Fruit fly (Drosophila melanogaster) whole organism, embryonic: ENCODE measurements around the gene opa.

Experiments
- ATbp ChIP-seq: fragments of 200-800 bp; sonication (Bioruptor generic); optimal IDR thresholded peaks from 2 replicates; lab custom pipeline; 2017; ENCODE audit warnings: missing biosample characterization, mild to moderate bottlenecking, missing genetic modification characterization, missing genetic modification reagents
- CG10147 ChIP-seq: fragments of 200-800 bp; sonication (Bioruptor generic); optimal IDR thresholded peaks from 2 replicates; lab custom pipeline; 2019; ENCODE audit warnings: missing biosample characterization, mild to moderate bottlenecking, missing genetic modification characterization, moderate library complexity
- CG10366 ChIP-seq: fragments of 200-800 bp; sonication (Bioruptor generic); IDR thresholded peaks from 2 replicates; pipeline ENCODE4 v1.3.6; 2022; ENCODE audit warnings: missing biosample characterization, missing genetic modification characterization
- CG10431 ChIP-seq: fragments of 200-800 bp; sonication (Bioruptor generic); optimal IDR thresholded peaks from 3 replicates; lab custom pipeline; 2018; ENCODE audit warnings: missing biosample characterization, mild to moderate bottlenecking, missing genetic modification characterization
- CG12744 ChIP-seq: fragments of 200-800 bp; sonication (Bioruptor generic); optimal IDR thresholded peaks from 2 replicates; lab custom pipeline; 2016; ENCODE audit warnings: missing biosample characterization, missing genetic modification characterization
- CG16813 ChIP-seq: fragments of 200-800 bp; sonication (Bioruptor generic); IDR thresholded peaks from 3 replicates; pipeline ENCODE4 v1.3.6; 2022; ENCODE audit warnings: missing biosample characterization, missing genetic modification characterization; ENCODE audit not compliant: partially characterized antibody
- CG16815 ChIP-seq: fragments of 200-800 bp; sonication (Bioruptor generic); optimal IDR thresholded peaks from 3 replicates; lab custom pipeline; 2017; ENCODE audit warnings: missing biosample characterization, mild to moderate bottlenecking, missing genetic modification characterization
- CG18011 ChIP-seq: fragments of 200-800 bp; sonication (Bioruptor generic); optimal IDR thresholded peaks from 2 replicates; lab custom pipeline; 2017; ENCODE audit warnings: missing biosample characterization, missing genetic modification characterization, mild to moderate bottlenecking, moderate library complexity, missing genotype
- CG2875 ChIP-seq: fragments of 200-800 bp; sonication (Bioruptor generic); optimal IDR thresholded peaks from 2 replicates; lab custom pipeline; 2017; ENCODE audit warnings: missing biosample characterization, mild to moderate bottlenecking, missing genetic modification characterization, missing genetic modification reagents
- CG34422 ChIP-seq: fragments of 200-800 bp; sonication (Bioruptor generic); IDR thresholded peaks from 3 replicates; pipeline ENCODE4 v1.3.6; 2022; ENCODE audit warnings: missing biosample characterization, missing genetic modification characterization
- CG42726 ChIP-seq: fragments of 200-800 bp; sonication (Bioruptor generic); IDR thresholded peaks from 2 replicates; pipeline ENCODE4 v1.3.6; 2022; ENCODE audit warnings: missing biosample characterization, missing genetic modification characterization; ENCODE audit not compliant: partially characterized antibody
- CG6254 ChIP-seq: fragments of 200-800 bp; sonication (Bioruptor generic); optimal IDR thresholded peaks from 3 replicates; lab custom pipeline; 2017; ENCODE audit warnings: mild to moderate bottlenecking, missing biosample characterization, missing genetic modification reagents, missing genetic modification characterization
- CG6683 ChIP-seq: fragments of 200-800 bp; sonication (Bioruptor generic); optimal IDR thresholded peaks from 2 replicates; lab custom pipeline; 2017; ENCODE audit warnings: missing biosample characterization, mild to moderate bottlenecking, missing genetic modification characterization, missing genetic modification reagents
- CG7987 ChIP-seq: fragments of 200-800 bp; sonication (Bioruptor generic); optimal IDR thresholded peaks from 2 replicates; lab custom pipeline; 2018; ENCODE audit warnings: missing biosample characterization, mild to moderate bottlenecking, missing genetic modification characterization, moderate library complexity
- CG8290 ChIP-seq, 3 experiments: fragments of 200-800 bp; sonication (Bioruptor generic); optimal IDR thresholded peaks; 2 replicates each; lab custom pipeline; 2016 to 2019; ENCODE audit warnings: missing biosample characterization in 3 of 3, missing genetic modification characterization in 3 of 3, mild to moderate bottlenecking in 2 of 3, moderate library complexity in 1 of 3
- CG8478 ChIP-seq: fragments of >200 bp; optimal IDR thresholded peaks from 2 replicates; lab custom pipeline; 2018
- CTCF ChIP-seq: fragments of 200-800 bp; sonication (Bioruptor generic); optimal IDR thresholded peaks from 2 replicates; lab custom pipeline; 2017; ENCODE audit warnings: missing biosample characterization, mild to moderate bottlenecking, missing genetic modification characterization, moderate library complexity
- D19A ChIP-seq: fragments of 200-800 bp; optimal IDR thresholded peaks from 3 replicates; lab custom pipeline; 2019; ENCODE audit warnings: missing biosample characterization, mild to moderate bottlenecking, missing genetic modification characterization, moderate library complexity
- Doc3 ChIP-seq: fragments of 200-800 bp; sonication (Bioruptor generic); IDR thresholded peaks from 3 replicates; pipeline ENCODE4 v1.3.6; 2022; ENCODE audit warnings: missing biosample characterization, missing genetic modification characterization; ENCODE audit not compliant: partially characterized antibody
- Elba2 ChIP-seq: fragments of 200-800 bp; sonication (Bioruptor generic); optimal IDR thresholded peaks from 3 replicates; lab custom pipeline; 2016; ENCODE audit warnings: missing biosample characterization, missing genetic modification characterization
- Hmr ChIP-seq: fragments of 200-800 bp; sonication (Bioruptor generic); optimal IDR thresholded peaks from 3 replicates; lab custom pipeline; 2017; ENCODE audit warnings: mild to moderate bottlenecking, missing biosample characterization, missing genetic modification reagents, missing genetic modification characterization
- Hr51 ChIP-seq, 2 experiments: fragments of 200-800 bp; sonication (Bioruptor generic); optimal IDR thresholded peaks; 2 replicates in 1 of 2; 3 replicates in 1 of 2; lab custom pipeline; 2016 to 2018; ENCODE audit warnings: missing biosample characterization in 2 of 2, missing genetic modification characterization in 2 of 2, mild to moderate bottlenecking in 1 of 2, moderate library complexity in 1 of 2
- Lhr ChIP-seq: fragments of 200-800 bp; sonication (Bioruptor generic); optimal IDR thresholded peaks from 3 replicates; lab custom pipeline; 2017; ENCODE audit warnings: mild to moderate bottlenecking, missing biosample characterization, missing genetic modification reagents, missing genetic modification characterization
- MESR4 ChIP-seq: fragments of 200-800 bp; sonication (Bioruptor generic); optimal IDR thresholded peaks from 2 replicates; lab custom pipeline; 2018; ENCODE audit warnings: missing biosample characterization, mild to moderate bottlenecking, missing genetic modification characterization, moderate library complexity
- Nf-YB ChIP-seq: fragments of 200-800 bp; sonication (Bioruptor generic); optimal IDR thresholded peaks from 3 replicates; lab custom pipeline; 2019; ENCODE audit warnings: missing biosample characterization, mild to moderate bottlenecking, missing genetic modification characterization, moderate library complexity
- Opbp ChIP-seq: fragments of 200-800 bp; sonication (Bioruptor generic); IDR thresholded peaks from 3 replicates; pipeline ENCODE4 v1.3.6; 2022; ENCODE audit warnings: missing biosample characterization, missing genetic modification characterization; ENCODE audit not compliant: partially characterized antibody
- Optix ChIP-seq: fragments of 200-800 bp; sonication (Bioruptor generic); IDR thresholded peaks from 3 replicates; pipeline ENCODE4 v1.3.6; 2022; ENCODE audit warnings: missing biosample characterization, missing genetic modification characterization
- Scr ChIP-seq: fragments of 200-800 bp; sonication (Bioruptor generic); IDR thresholded peaks from 2 replicates; pipeline ENCODE4 v1.3.6; 2022; ENCODE audit warnings: missing biosample characterization, missing genetic modification characterization; ENCODE audit not compliant: partially characterized antibody
- Ssrp ChIP-seq: fragments of 200-800 bp; sonication (Bioruptor generic); optimal IDR thresholded peaks from 2 replicates; lab custom pipeline; 2018; ENCODE audit warnings: missing biosample characterization, mild to moderate bottlenecking, missing genetic modification characterization, moderate library complexity
- dmrt99B ChIP-seq: fragments of 200-800 bp; sonication (Bioruptor generic); optimal IDR thresholded peaks from 2 replicates; lab custom pipeline; 2018; ENCODE audit warnings: missing biosample characterization, mild to moderate bottlenecking, missing genetic modification characterization, moderate library complexity
- esg ChIP-seq: fragments of 200-800 bp; sonication (Bioruptor generic); conservative IDR thresholded peaks from 2 replicates; pipeline ENCODE4 v1.3.6; 2022; ENCODE audit warnings: missing biosample characterization, missing genetic modification characterization
- exex ChIP-seq: fragments of 200-800 bp; sonication (Bioruptor generic); optimal IDR thresholded peaks from 4 replicates; lab custom pipeline; 2018; ENCODE audit warnings: missing biosample characterization, mild to moderate bottlenecking, missing genetic modification characterization, moderate library complexity
- gsb ChIP-seq: fragments of 200-800 bp; sonication (Bioruptor generic); IDR thresholded peaks from 2 replicates; pipeline ENCODE4 v1.3.6; 2022; ENCODE audit warnings: missing biosample characterization, missing genetic modification characterization
- ind ChIP-seq: fragments of 200-800 bp; sonication (Bioruptor generic); optimal IDR thresholded peaks from 3 replicates; lab custom pipeline; 2016; ENCODE audit warnings: missing biosample characterization, missing genetic modification characterization
- lilli ChIP-seq: fragments of 200-800 bp; sonication (Bioruptor generic); optimal IDR thresholded peaks from 3 replicates; lab custom pipeline; 2016; ENCODE audit warnings: missing biosample characterization, missing genetic modification characterization
- lmd ChIP-seq: fragments of 200-800 bp; sonication (Bioruptor generic); IDR thresholded peaks from 2 replicates; pipeline ENCODE4 v1.3.6; 2022; ENCODE audit warnings: missing biosample characterization, missing genetic modification characterization
- lola ChIP-seq, 3 experiments: fragments of >200 bp in 2 of 3; fragments of 200-800 bp in 1 of 3; sonication (Bioruptor generic) in 1 of 3; optimal IDR thresholded peaks; 2 replicates each; lab custom pipeline; 2017 to 2019; ENCODE audit warnings: missing biosample characterization in 3 of 3, missing genetic modification characterization in 3 of 3, mild to moderate bottlenecking in 1 of 3, moderate library complexity in 1 of 3
- maf-S ChIP-seq: fragments of 200-800 bp; sonication (Bioruptor generic); optimal IDR thresholded peaks from 2 replicates; lab custom pipeline; 2016; ENCODE audit warnings: missing biosample characterization, missing genetic modification characterization
- pnt ChIP-seq: fragments of 200-800 bp; sonication (Bioruptor generic); optimal IDR thresholded peaks from 3 replicates; lab custom pipeline; 2016; ENCODE audit warnings: missing biosample characterization, missing genetic modification characterization
- pros ChIP-seq: fragments of 200-800 bp; sonication (Bioruptor generic); optimal IDR thresholded peaks from 3 replicates; lab custom pipeline; 2019; ENCODE audit warnings: missing biosample characterization, mild to moderate bottlenecking, missing genetic modification characterization, moderate library complexity
- so ChIP-seq: fragments of 200-800 bp; sonication (Bioruptor generic); IDR thresholded peaks from 3 replicates; pipeline ENCODE4 v1.3.6; 2022; ENCODE audit warnings: missing biosample characterization, missing genetic modification characterization
- tin ChIP-seq: fragments of 200-800 bp; sonication (Bioruptor generic); optimal IDR thresholded peaks from 3 replicates; lab custom pipeline; 2016; ENCODE audit warnings: missing biosample characterization, missing genetic modification characterization
- tio ChIP-seq: fragments of 200-800 bp; sonication (Bioruptor generic); optimal IDR thresholded peaks from 2 replicates; lab custom pipeline; 2017; ENCODE audit warnings: missing biosample characterization, missing genetic modification characterization, inconsistent platforms
- ttk ChIP-seq: fragments of 200-800 bp; sonication (Bioruptor generic); IDR thresholded peaks from 2 replicates; pipeline ENCODE4 v2.1.2; 2022; ENCODE audit warnings: missing biosample characterization, missing genetic modification characterization
- zen ChIP-seq: fragments of 200-800 bp; sonication (Bioruptor generic); optimal IDR thresholded peaks from 3 replicates; lab custom pipeline; 2018; ENCODE audit warnings: missing biosample characterization, mild to moderate bottlenecking, missing genetic modification characterization, moderate library complexity
- zf30C ChIP-seq: fragments of 200-800 bp; sonication (Bioruptor generic); optimal IDR thresholded peaks from 3 replicates; lab custom pipeline; 2018; ENCODE audit warnings: missing biosample characterization, mild to moderate bottlenecking, missing genetic modification characterization
- zfh1 ChIP-seq: fragments of 200-800 bp; sonication (Bioruptor generic); IDR thresholded peaks from 3 replicates; pipeline ENCODE4 v1.3.6; 2022; ENCODE audit warnings: missing biosample characterization, missing genetic modification characterization

The opa gene

DNA sequence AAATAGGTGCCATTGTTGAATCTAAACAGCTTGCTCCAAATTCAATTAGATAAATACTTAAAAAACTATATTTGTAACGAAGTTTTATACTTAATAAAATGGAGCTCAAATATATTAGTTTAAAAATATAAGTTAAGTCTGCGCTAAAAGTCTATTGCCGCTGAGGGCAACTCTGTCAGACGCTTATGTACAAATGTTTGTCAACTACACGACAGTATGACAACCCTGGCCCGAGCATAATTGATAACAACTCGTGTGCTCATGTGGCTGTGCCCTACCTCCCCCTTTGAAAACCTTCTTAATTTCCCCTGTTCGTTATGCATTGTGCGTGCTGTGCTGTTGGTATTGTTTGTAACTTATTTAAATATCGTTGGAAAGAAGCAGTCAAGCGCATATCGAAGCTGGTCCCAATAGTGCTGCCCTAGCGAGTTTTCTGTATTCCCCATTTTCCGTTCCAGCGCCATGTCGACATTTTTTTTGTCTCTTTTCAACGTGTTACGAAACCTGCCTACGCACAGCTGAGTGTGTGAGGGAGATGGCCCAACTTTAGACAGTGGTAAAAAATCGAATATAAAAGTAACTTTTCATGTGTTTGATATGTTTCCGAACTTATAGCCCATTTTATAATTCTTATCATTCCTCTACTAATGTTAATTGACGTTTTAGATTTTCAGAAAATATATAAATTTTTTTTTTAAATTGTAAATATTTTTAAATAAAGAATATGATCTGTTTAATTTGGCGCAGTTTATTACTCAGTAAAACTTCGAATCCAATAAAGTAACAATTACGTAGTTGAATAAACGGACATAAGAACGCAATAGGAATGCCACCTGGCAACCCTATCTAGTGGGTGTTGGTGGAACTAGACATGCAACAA, 47.5 kb upstream of the opa start (continued):
- peak; percentile 61 for TF ChIP-seq CG6254 (GFP tag; lab: Kevin White, UChicago)
- TF ChIP-seq Doc3 (GFP tag; lab: Robert Waterston, UW), result no peak
- TF ChIP-seq Hmr, result peak; percentile 64
- peak; percentile 50 for TF ChIP-seq ATbp (GFP tag; lab: Kevin White, UChicago)
- peak; percentile 48 for TF ChIP-seq ttk
- TF ChIP-seq CG18011 (GFP tag; lab: Kevin White, UChicago), result no peak
- TF ChIP-seq lilli (GFP tag; lab: Kevin White, UChicago), result no peak
- TF ChIP-seq MESR4 (GFP tag; lab: Kevin White, UChicago), result no peak
- TF ChIP-seq Hr51 (GFP tag; optimal IDR thresholded peaks at IDR 0.05; lab: Kevin White, UChicago), result peak; percentile 1 to 88
- peak; percentile 62 for TF ChIP-seq pros (GFP tag; lab: Kevin White, UChicago)
- no peak for TF ChIP-seq CG8290 (GFP tag; optimal IDR thresholded peaks at IDR 0.05; lab: Kevin White, UChicago)
- peak in 1 of 2 experiments; percentile 33 for TF ChIP-seq CG8290 (tag; optimal IDR thresholded peaks at IDR 0.05; lab: Kevin White, UChicago)
- TF ChIP-seq Lhr, result no peak
- TF ChIP-seq pnt (GFP tag; lab: Kevin White, UChicago), result no peak
- TF ChIP-seq CG2875, result peak; percentile 46
- no peak; the same call in 1 of the 2 replicates for TF ChIP-seq CG10366 (GFP tag; lab: Robert Waterston, UW)
- TF ChIP-seq CG8478, result no peak
- peak; percentile 80 for TF ChIP-seq dmrt99B (tag; lab: Kevin White, UChicago)
- peak; percentile 45 for TF ChIP-seq CG10147
- TF ChIP-seq so (GFP tag; lab: Robert Waterston, UW), result 0 out of 3 replicates have a peak, but pooled peaks have one; percentile 20
- TF ChIP-seq Ssrp (tag; lab: Kevin White, UChicago), result peak; percentile 82
- TF ChIP-seq zen (tag; lab: Kevin White, UChicago), result peak; percentile 28
- no peak for TF ChIP-seq Elba2
- TF ChIP-seq lmd (GFP tag; lab: Robert Waterston, UW), result peak; percentile 75
- peak; percentile 3 for TF ChIP-seq exex (tag; lab: Kevin White, UChicago)
- TF ChIP-seq CTCF (GFP tag; lab: Kevin White, UChicago), result no peak
- peak; percentile 56 for TF ChIP-seq Nf-YB (GFP tag; lab: Kevin White, UChicago)
- TF ChIP-seq CG10431 (GFP tag; lab: Kevin White, UChicago), result peak; percentile 43
- peak; percentile 43 for TF ChIP-seq CG16815 (GFP tag; lab: Kevin White, UChicago)
- no peak for TF ChIP-seq zf30C (GFP tag; lab: Kevin White, UChicago)
- TF ChIP-seq Scr, result no peak
- TF ChIP-seq tin, result no peak
- TF ChIP-seq maf-S (GFP tag; lab: Kevin White, UChicago), result no peak
- no peak for TF ChIP-seq CG12744 (GFP tag; lab: Kevin White, UChicago)
- no peak for TF ChIP-seq CG16813
- TF ChIP-seq lola (GFP tag; optimal IDR thresholded peaks at IDR 0.05; lab: Kevin White, UChicago), result peak in 2 of 3 experiments; percentile 45 to 68
- no peak for TF ChIP-seq CG42726
- TF ChIP-seq Opbp, result no peak
- 0 out of 2 replicates have a peak, but pooled peaks have one; percentile 26 for TF ChIP-seq gsb (GFP tag; lab: Robert Waterston, UW)
- no peak for TF ChIP-seq CG6683 (GFP tag; lab: Kevin White, UChicago)
- TF ChIP-seq CG7987, result peak; percentile 28
- TF ChIP-seq Optix (GFP tag; lab: Robert Waterston, UW), result no peak
- peak; percentile 26; the same call in 1 of the 2 replicates for TF ChIP-seq esg (GFP tag; lab: Robert Waterston, UW)
- peak; percentile 31; the same call in 1 of the 3 replicates for TF ChIP-seq zfh1
- TF ChIP-seq D19A (tag; lab: Kevin White, UChicago), result peak; percentile 62
- TF ChIP-seq CG34422 (GFP tag; lab: Robert Waterston, UW), result peak; percentile 70; the same call in 2 of the 3 replicates
- peak; percentile 26 for TF ChIP-seq tio (GFP tag; lab: Kevin White, UChicago)
- peak; percentile 37 for TF ChIP-seq ind (GFP tag; lab: Kevin White, UChicago)
